Fruit fly (Drosophila melanogaster) whole organism: ENCODE measurements around the gene Bdp1.

ENCODE experiments used
- CG8478 ChIP-seq: fragments of >200 bp; optimal IDR thresholded peaks from 2 replicates; lab custom pipeline; 2018; ENCODE audit warnings: inconsistent platforms
- Dll ChIP-seq: fragments of >200 bp; optimal IDR thresholded peaks from 2 replicates; lab custom pipeline; 2017
- EcR ChIP-seq, 2 experiments: fragments of >200 bp; optimal IDR thresholded peaks; 2 replicates each; lab custom pipeline; 2017; ENCODE audit warnings: missing biosample characterization in 2 of 2, missing genetic modification characterization in 2 of 2, missing genetic modification reagents in 2 of 2
- pan ChIP-seq: fragments of >200 bp; optimal IDR thresholded peaks from 2 replicates; lab custom pipeline; 2017
- psq ChIP-seq: fragments of >200 bp; optimal IDR thresholded peaks from 2 replicates; lab custom pipeline; 2017
- usp ChIP-seq: fragments of >200 bp; optimal IDR thresholded peaks from 2 replicates; lab custom pipeline; 2017; ENCODE audit warnings: missing biosample characterization, missing genetic modification characterization, mixed read lengths

Gene Bdp1

dm6 chr2L:13347473-13347872 is 26.2 kb downstream of the Bdp1 start, which contains the start of gene CG16826:
Gene CG16826 (plus strand): TSS chr2L:13347773.
- TF ChIP-seq usp (no peak), Dll (lab: Kevin White, UChicago) (no peak), EcR (GFP tag; optimal IDR thresholded peaks at IDR 0.05; lab: Kevin White, UChicago) (no peak), psq (lab: Kevin White, UChicago) (no peak), CG8478 (lab: Kevin White, UChicago) (no peak), pan (no peak)

dm6 chr2L:13332736-13333135 is 41.0 kb downstream of the Bdp1 start:
- no peak for TF ChIP-seq CG8478 (lab: Kevin White, UChicago)
- no peak for TF ChIP-seq EcR (GFP tag; optimal IDR thresholded peaks at IDR 0.05; lab: Kevin White, UChicago)
- no peak for TF ChIP-seq usp
- no peak for TF ChIP-seq psq (lab: Kevin White, UChicago)
- no peak for TF ChIP-seq pan
- no peak for TF ChIP-seq Dll (lab: Kevin White, UChicago)

dm6 chr2L:13331868-13332544 is 41.7 kb downstream of the Bdp1 start:
- TF ChIP-seq Dll (lab: Kevin White, UChicago) (peak; percentile 62), EcR (GFP tag; optimal IDR thresholded peaks at IDR 0.05; lab: Kevin White, UChicago) (no peak)

- TF ChIP-seq pan, result no peak
Measured at dm6 chr2L:13331021-13331420, 42.7 kb downstream of the Bdp1 start, which contains the start of gene hbt. Gene hbt (minus strand): TSS chr2L:13331121.

- no peak for TF ChIP-seq CG8478 (lab: Kevin White, UChicago)
- no peak for TF ChIP-seq Dll (lab: Kevin White, UChicago)
- TF ChIP-seq EcR (GFP tag; optimal IDR thresholded peaks at IDR 0.05; lab: Kevin White, UChicago), result no peak
- TF ChIP-seq psq (lab: Kevin White, UChicago), result no peak
- no peak for TF ChIP-seq usp
Measured at dm6 chr2L:13325823-13326222, 47.9 kb downstream of the Bdp1 start.
